Worm (Caenorhabditis elegans): ENCODE measurements around the gene F46C8.3.

ce11 chrX:7565005-7565404, 39.6 kb downstream of the F46C8.3 start, which contains the start of gene vps-52:
- TF ChIP-seq mdl-1 (tag; optimal IDR thresholded peaks at IDR 0.05) (no peak), nhr-11 (tag; optimal IDR thresholded peaks at IDR 0.05) (no peak), nhr-28 (tag; optimal IDR thresholded peaks at IDR 0.05) (no peak), egl-27 (tag; optimal IDR thresholded peaks at IDR 0.05) (no peak)

All from whole organism, L3 larva.